Fruit fly (Drosophila melanogaster): Measurements from ENCODE around the gene Top1.

The Top1 gene

dm6 chrX:15363649-15364048 is 44.4 kb downstream of the Top1 start:
- TF ChIP-seq CG7556 (GFP tag; optimal IDR thresholded peaks at IDR 0.05) = peak; percentile 45
- no peak for TF ChIP-seq CG13624 (GFP tag; optimal IDR thresholded peaks at IDR 0.05)
- peak; percentile 53 for TF ChIP-seq CG18262 (tag; optimal IDR thresholded peaks at IDR 0.05)
- no peak for TF ChIP-seq Hmr (GFP tag; optimal IDR thresholded peaks at IDR 0.05)
- no peak for TF ChIP-seq ato (GFP tag; IDR thresholded peaks at IDR 0.05; ENCODE audit: partially characterized antibody)
- no peak for TF ChIP-seq dati (GFP tag; IDR thresholded peaks at IDR 0.05)
- TF ChIP-seq CG12942 (GFP tag; optimal IDR thresholded peaks at IDR 0.05) = no peak
- TF ChIP-seq exex (tag; optimal IDR thresholded peaks at IDR 0.05) = no peak
- 0 out of 2 replicates have a peak, but pooled peaks have one; percentile 12 for TF ChIP-seq CG31441 (GFP tag; IDR thresholded peaks at IDR 0.05)
- no peak for TF ChIP-seq CG34376 (GFP tag; optimal IDR thresholded peaks at IDR 0.05)
- TF ChIP-seq Hr51 (GFP tag; optimal IDR thresholded peaks at IDR 0.05) = peak in 1 of 2 experiments; percentile 15
- peak; percentile 6 for TF ChIP-seq CG12659 (GFP tag; optimal IDR thresholded peaks at IDR 0.05)
- TF ChIP-seq CG9727 (GFP tag; optimal IDR thresholded peaks at IDR 0.05) = peak; percentile 18
- TF ChIP-seq ATbp (GFP tag; optimal IDR thresholded peaks at IDR 0.05) = peak; percentile 9
- TF ChIP-seq pb (GFP tag; optimal IDR thresholded peaks at IDR 0.05) = no peak
- peak; percentile 42 for TF ChIP-seq Sox100B (GFP tag; optimal IDR thresholded peaks at IDR 0.05)
- no peak for TF ChIP-seq CG15011 (GFP tag; optimal IDR thresholded peaks at IDR 0.05)
- TF ChIP-seq gt (GFP tag; IDR thresholded peaks at IDR 0.05) = no peak
- peak; percentile 5 for TF ChIP-seq lab (GFP tag; optimal IDR thresholded peaks at IDR 0.05)
- no peak for TF ChIP-seq Oli (tag; optimal IDR thresholded peaks at IDR 0.05)
- TF ChIP-seq CG7963 (GFP tag; IDR thresholded peaks at IDR 0.05; ENCODE audit: partially characterized antibody) = no peak
- TF ChIP-seq nerfin-2 (GFP tag; IDR thresholded peaks at IDR 0.05; ENCODE audit: partially characterized antibody) = no peak
- no peak for TF ChIP-seq Ada2b (GFP tag; IDR thresholded peaks at IDR 0.05)
- TF ChIP-seq CG4820 (GFP tag; optimal IDR thresholded peaks at IDR 0.05) = peak; percentile 4
- TF ChIP-seq toy (GFP tag; IDR thresholded peaks at IDR 0.05) = no peak
- peak; percentile 16 for TF ChIP-seq CG17829 (tag; optimal IDR thresholded peaks at IDR 0.05)
- TF ChIP-seq Trl (optimal IDR thresholded peaks at IDR 0.05) = no peak
- TF ChIP-seq Trl (GFP tag; optimal IDR thresholded peaks at IDR 0.05) = no peak
- TF ChIP-seq CG31365 (tag; optimal IDR thresholded peaks at IDR 0.05) = no peak
- peak; percentile 55 for TF ChIP-seq CG2678 (tag; optimal IDR thresholded peaks at IDR 0.05)
- TF ChIP-seq CG4328 (GFP tag; optimal IDR thresholded peaks at IDR 0.05) = no peak
- TF ChIP-seq CG8388 (GFP tag; optimal IDR thresholded peaks at IDR 0.05) = peak; percentile 12
- TF ChIP-seq CG3163 (GFP tag; optimal IDR thresholded peaks at IDR 0.05) = no peak
- TF ChIP-seq peb (GFP tag; IDR thresholded peaks at IDR 0.05) = no peak
- TF ChIP-seq CG10147 (GFP tag; optimal IDR thresholded peaks at IDR 0.05) = no peak
- TF ChIP-seq row (GFP tag; IDR thresholded peaks at IDR 0.05) = 0 out of 3 replicates have a peak, but pooled peaks have one; percentile 21
- TF ChIP-seq Hr3 (GFP tag; optimal IDR thresholded peaks at IDR 0.05) = peak; percentile 3
- peak; percentile 41 for TF ChIP-seq dmrt99B (tag; optimal IDR thresholded peaks at IDR 0.05)
- TF ChIP-seq CG2120 (GFP tag; optimal IDR thresholded peaks at IDR 0.05) = no peak
- TF ChIP-seq CG13424 (tag; optimal IDR thresholded peaks at IDR 0.05) = peak; percentile 33
- TF ChIP-seq CG11560 (tag; IDR thresholded peaks at IDR 0.05) = no peak
- no peak for TF ChIP-seq CG11695 (GFP tag; IDR thresholded peaks at IDR 0.05)
- TF ChIP-seq slou (GFP tag; optimal IDR thresholded peaks at IDR 0.05) = no peak
- peak; percentile 24 for TF ChIP-seq CG10267 (tag; optimal IDR thresholded peaks at IDR 0.05)
- peak; percentile 12 for TF ChIP-seq Sox102F (GFP tag; optimal IDR thresholded peaks at IDR 0.05)
- peak; percentile 41 for TF ChIP-seq gem (tag; optimal IDR thresholded peaks at IDR 0.05)
- TF ChIP-seq Six4 (GFP tag; optimal IDR thresholded peaks at IDR 0.05) = no peak
- no peak for TF ChIP-seq Chrac-16 (GFP tag; optimal IDR thresholded peaks at IDR 0.05)
- no peak for TF ChIP-seq sima (GFP tag; optimal IDR thresholded peaks at IDR 0.05)
- TF ChIP-seq CkIIα-i1 (GFP tag; IDR thresholded peaks at IDR 0.05) = no peak
- TF ChIP-seq tin (GFP tag; optimal IDR thresholded peaks at IDR 0.05) = no peak
